Worm (Caenorhabditis elegans): Measurements from ENCODE around the gene T19C4.24.

ce11 chrV:11118179-11118725, 28.6 kb downstream of the T19C4.24 start:
- no peak for TF ChIP-seq ceh-82 (tag; optimal IDR thresholded peaks at IDR 0.05)
- TF ChIP-seq ztf-4 (tag; optimal IDR thresholded peaks at IDR 0.05), result peak; percentile 60
- peak; percentile 20 for TF ChIP-seq ama-1 (optimal IDR thresholded peaks at IDR 0.05)
- TF ChIP-seq mep-1 (tag; optimal IDR thresholded peaks at IDR 0.05), result no peak
- TF ChIP-seq nhr-237 (tag; optimal IDR thresholded peaks at IDR 0.05), result no peak
- no peak for TF ChIP-seq alr-1 (tag; optimal IDR thresholded peaks at IDR 0.05; ENCODE audit: borderline replicate concordance)
- no peak for TF ChIP-seq lin-39 (tag; optimal IDR thresholded peaks at IDR 0.05)
- TF ChIP-seq elt-3 (tag; optimal IDR thresholded peaks at IDR 0.05), result no peak
- TF ChIP-seq nhr-77 (tag; optimal IDR thresholded peaks at IDR 0.05), result no peak
- TF ChIP-seq lin-35 (GFP tag; optimal IDR thresholded peaks at IDR 0.05), result peak in 1 of 2 experiments; percentile 11

Data from whole organism, L1 larva.